Fruit fly (Drosophila melanogaster): Measurements from ENCODE around the gene Cpr78Cc.

dm6 chr3L:21300280-21300679 is at the start of gene Cpr78Cc:
- TF ChIP-seq Hr96 (GFP tag; optimal IDR thresholded peaks at IDR 0.05) (no peak), kay (GFP tag; ENCODE audit: borderline replicate concordance) (no peak), bab1 (GFP tag; optimal IDR thresholded peaks at IDR 0.05) (no peak), CG14711 (tag; optimal IDR thresholded peaks at IDR 0.05) (no peak), tj (GFP tag; optimal IDR thresholded peaks at IDR 0.05) (no peak), toe (GFP tag; optimal IDR thresholded peaks at IDR 0.05) (no peak), ovo (GFP tag; optimal IDR thresholded peaks at IDR 0.05) (no peak), CG11617 (GFP tag; optimal IDR thresholded peaks at IDR 0.05) (no peak), Mnt (GFP tag; optimal IDR thresholded peaks at IDR 0.05) (no peak), CG1620 (GFP tag; optimal IDR thresholded peaks at IDR 0.05) (no peak), CG5204 (GFP tag; optimal IDR thresholded peaks at IDR 0.05) (no peak), CG33017 (tag; optimal IDR thresholded peaks at IDR 0.05) (no peak), Crg-1 (GFP tag; optimal IDR thresholded peaks at IDR 0.05) (no peak)

All from whole organism, adult.